Fruit fly (Drosophila melanogaster): Measurements from ENCODE around the gene CG14331.

Gene CG14331

DNA sequence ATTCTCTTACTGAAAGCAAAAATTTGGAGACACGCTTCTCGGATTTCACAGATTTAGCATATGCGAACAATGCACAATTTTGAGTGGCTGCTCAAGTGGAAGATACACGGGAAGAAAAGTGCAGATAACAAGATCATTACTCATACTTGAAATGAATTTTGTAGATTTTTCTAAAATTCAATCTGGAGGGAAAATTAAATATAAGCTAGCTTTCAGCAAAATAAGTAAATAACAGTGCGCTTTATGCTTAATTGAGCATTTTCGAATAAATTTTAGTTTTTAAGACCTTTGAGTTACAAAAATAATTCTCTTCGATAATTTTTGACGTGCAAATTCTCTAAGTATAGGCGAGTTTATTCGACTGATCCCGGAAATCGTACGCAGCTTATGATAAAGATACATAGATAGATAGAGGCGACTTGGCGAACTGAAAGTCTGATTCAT lies 39.8 kb downstream of the CG14331 start:
- TF ChIP-seq CrebA (GFP tag; optimal IDR thresholded peaks at IDR 0.05; ENCODE audit: borderline replicate concordance) (no peak), HLH106 (tag; optimal IDR thresholded peaks at IDR 0.05) (peak; percentile 71), woc (GFP tag; optimal IDR thresholded peaks at IDR 0.05) (peak; percentile 32), h (GFP tag; optimal IDR thresholded peaks at IDR 0.05) (peak; percentile 76), Mio (GFP tag; optimal IDR thresholded peaks at IDR 0.05) (no peak), GATAd (GFP tag; optimal IDR thresholded peaks at IDR 0.05) (no peak), fru (GFP tag; optimal IDR thresholded peaks at IDR 0.05) (peak; percentile 63), Jra (GFP tag; optimal IDR thresholded peaks at IDR 0.05) (no peak), br (GFP tag; optimal IDR thresholded peaks at IDR 0.05) (peak; percentile 54), usp (GFP tag; optimal IDR thresholded peaks at IDR 0.05) (no peak), dl (GFP tag; optimal IDR thresholded peaks at IDR 0.05; ENCODE audit: insufficient read depth in 1 of 2, partially characterized antibody in 2 of 2) (no peak), N (GFP tag; optimal IDR thresholded peaks at IDR 0.05) (no peak), Myc (optimal IDR thresholded peaks at IDR 0.05) (no peak), foxo (GFP tag; optimal IDR thresholded peaks at IDR 0.05) (peak in 1 of 2 experiments; percentile 73), psq (GFP tag; optimal IDR thresholded peaks at IDR 0.05) (no peak), CG32264 (GFP tag; optimal IDR thresholded peaks at IDR 0.05) (peak; percentile 43), Abd-B (GFP tag; optimal IDR thresholded peaks at IDR 0.05) (no peak), jim (GFP tag; optimal IDR thresholded peaks at IDR 0.05) (no peak), Dfd (GFP tag; optimal IDR thresholded peaks at IDR 0.05) (no peak), lola (GFP tag; optimal IDR thresholded peaks at IDR 0.05) (no peak), dmrt93B (GFP tag; optimal IDR thresholded peaks at IDR 0.05) (peak; percentile 29), Vsx2 (GFP tag; optimal IDR thresholded peaks at IDR 0.05; ENCODE audit: partially characterized antibody) (no peak), Hnf4 (GFP tag; optimal IDR thresholded peaks at IDR 0.05) (peak; percentile 29), Hr83 (GFP tag; optimal IDR thresholded peaks at IDR 0.05; ENCODE audit: poor library complexity, severe bottlenecking) (no peak), Dif (GFP tag; optimal IDR thresholded peaks at IDR 0.05; ENCODE audit: partially characterized antibody) (no peak), brk (GFP tag; optimal IDR thresholded peaks at IDR 0.05) (no peak), rgr (GFP tag; optimal IDR thresholded peaks at IDR 0.05) (peak; percentile 42), sv (GFP tag; optimal IDR thresholded peaks at IDR 0.05) (no peak), sage (GFP tag; optimal IDR thresholded peaks at IDR 0.05) (no peak), Rel (GFP tag; optimal IDR thresholded peaks at IDR 0.05) (no peak), Rel (tag; optimal IDR thresholded peaks at IDR 0.05) (no peak), tai (GFP tag; optimal IDR thresholded peaks at IDR 0.05) (no peak), CG9705 (GFP tag; optimal IDR thresholded peaks at IDR 0.05) (peak; percentile 43), pan (optimal IDR thresholded peaks at IDR 0.05) (no peak), ey (GFP tag; optimal IDR thresholded peaks at IDR 0.05) (peak; percentile 46), Sp1 (GFP tag; optimal IDR thresholded peaks at IDR 0.05) (peak; percentile 58), OdsH (GFP tag; optimal IDR thresholded peaks at IDR 0.05) (peak; percentile 56), dsf (GFP tag; optimal IDR thresholded peaks at IDR 0.05; ENCODE audit: borderline replicate concordance) (no peak), Hr78 (GFP tag; optimal IDR thresholded peaks at IDR 0.05) (no peak)

DNA sequence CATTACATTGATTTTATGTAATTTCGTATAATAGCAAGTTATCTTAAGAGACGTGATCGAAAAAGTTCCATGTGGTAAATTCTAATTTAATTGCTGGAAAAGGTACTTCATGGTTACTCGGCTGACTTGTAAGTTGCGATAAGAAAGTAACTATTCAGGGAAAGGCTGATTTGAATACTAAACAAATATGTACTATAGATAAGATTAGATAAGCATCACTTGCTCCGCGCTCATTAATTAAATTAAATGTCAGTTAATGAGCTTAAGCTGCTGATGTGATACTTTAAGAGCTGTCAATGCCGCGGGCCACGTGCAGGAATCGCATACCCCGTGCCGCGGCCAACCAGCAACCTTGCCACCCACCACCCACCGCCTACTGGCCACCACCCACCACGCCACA lies 40.4 kb downstream of the CG14331 start:
- TF ChIP-seq sv (GFP tag; optimal IDR thresholded peaks at IDR 0.05), result no peak
- TF ChIP-seq N (GFP tag; optimal IDR thresholded peaks at IDR 0.05), result no peak
- TF ChIP-seq usp (GFP tag; optimal IDR thresholded peaks at IDR 0.05), result no peak
- TF ChIP-seq brk (GFP tag; optimal IDR thresholded peaks at IDR 0.05), result no peak
- no peak for TF ChIP-seq Jra (GFP tag; optimal IDR thresholded peaks at IDR 0.05)
- no peak for TF ChIP-seq OdsH (GFP tag; optimal IDR thresholded peaks at IDR 0.05)
- TF ChIP-seq dsf (GFP tag; optimal IDR thresholded peaks at IDR 0.05; ENCODE audit: borderline replicate concordance), result no peak
